Fruit fly (Drosophila melanogaster) whole organism: ENCODE data around the gene Ptth.

Source experiments
- CG8478 ChIP-seq: fragments of >200 bp; optimal IDR thresholded peaks from 2 replicates; lab custom pipeline; 2018; ENCODE audit warnings: inconsistent platforms
- Dll ChIP-seq: fragments of >200 bp; optimal IDR thresholded peaks from 2 replicates; lab custom pipeline; 2017
- EcR ChIP-seq, 2 experiments: fragments of >200 bp; optimal IDR thresholded peaks; 2 replicates each; lab custom pipeline; 2017; ENCODE audit warnings: missing biosample characterization in 2 of 2, missing genetic modification characterization in 2 of 2, missing genetic modification reagents in 2 of 2
- pan ChIP-seq: fragments of >200 bp; optimal IDR thresholded peaks from 2 replicates; lab custom pipeline; 2017
- psq ChIP-seq: fragments of >200 bp; optimal IDR thresholded peaks from 2 replicates; lab custom pipeline; 2017
- usp ChIP-seq: fragments of >200 bp; optimal IDR thresholded peaks from 2 replicates; lab custom pipeline; 2017; ENCODE audit warnings: missing biosample characterization, missing genetic modification characterization, mixed read lengths

Gene Ptth

dm6 chr2L:602439-602879, 25.8 kb upstream of the Ptth start, which contains the start of gene CG13689:
TSS of gene CG13689 (plus strand) at chr2L:602813.
- TF ChIP-seq pan (lab: Kevin White, UChicago): no peak
- TF ChIP-seq Dll: no peak
- no peak for TF ChIP-seq usp (GFP tag; lab: Kevin White, UChicago)
- TF ChIP-seq CG8478: no peak
- no peak for TF ChIP-seq psq
- no peak for TF ChIP-seq EcR (GFP tag; optimal IDR thresholded peaks at IDR 0.05; lab: Kevin White, UChicago)

dm6 chr2L:601848-602247, 25.2 kb upstream of the Ptth start:
- TF ChIP-seq Dll (no peak), usp (GFP tag; lab: Kevin White, UChicago) (no peak), CG8478 (no peak), psq (no peak), EcR (GFP tag; optimal IDR thresholded peaks at IDR 0.05; lab: Kevin White, UChicago) (no peak), pan (lab: Kevin White, UChicago) (no peak)

dm6 chr2L:597771-598170, 21.1 kb upstream of the Ptth start:
- TF ChIP-seq pan (lab: Kevin White, UChicago): no peak
- TF ChIP-seq CG8478: no peak
- TF ChIP-seq EcR (GFP tag; optimal IDR thresholded peaks at IDR 0.05; lab: Kevin White, UChicago): no peak
- TF ChIP-seq usp (GFP tag; lab: Kevin White, UChicago): no peak
- no peak for TF ChIP-seq Dll
- TF ChIP-seq psq: no peak

dm6 chr2L:594635-595384, 18.1 kb upstream of the Ptth start, which contains the start of gene Gsc:
TSS of gene Gsc (minus strand) at chr2L:594685.
- TF ChIP-seq Dll: no peak
- no peak for TF ChIP-seq psq
- no peak for TF ChIP-seq pan (lab: Kevin White, UChicago)
- no peak for TF ChIP-seq EcR (GFP tag; optimal IDR thresholded peaks at IDR 0.05; lab: Kevin White, UChicago)
- TF ChIP-seq usp (GFP tag; lab: Kevin White, UChicago): no peak
- no peak for TF ChIP-seq CG8478

- TF ChIP-seq usp (GFP tag; lab: Kevin White, UChicago): no peak
- TF ChIP-seq psq: no peak
- no peak for TF ChIP-seq pan (lab: Kevin White, UChicago)
- no peak for TF ChIP-seq CG8478
- no peak for TF ChIP-seq EcR (GFP tag; optimal IDR thresholded peaks at IDR 0.05; lab: Kevin White, UChicago)
- no peak for TF ChIP-seq Dll
Observed at dm6 chr2L:594048-594447, 17.4 kb upstream of the Ptth start.

- TF ChIP-seq EcR (GFP tag; optimal IDR thresholded peaks at IDR 0.05; lab: Kevin White, UChicago): no peak
- no peak for TF ChIP-seq psq
- no peak for TF ChIP-seq Dll
- TF ChIP-seq usp (GFP tag; lab: Kevin White, UChicago): no peak
- TF ChIP-seq CG8478: no peak
- no peak for TF ChIP-seq pan (lab: Kevin White, UChicago)
Observed at dm6 chr2L:591511-591910, 14.8 kb upstream of the Ptth start.

- no peak for TF ChIP-seq CG8478
- TF ChIP-seq pan (lab: Kevin White, UChicago): no peak
- no peak for TF ChIP-seq usp (GFP tag; lab: Kevin White, UChicago)
- TF ChIP-seq EcR (GFP tag; optimal IDR thresholded peaks at IDR 0.05; lab: Kevin White, UChicago): no peak
- no peak for TF ChIP-seq Dll
Observed at dm6 chr2L:585268-585667, 8.6 kb upstream of the Ptth start.

dm6 chr2L:577186-577585, 490 bp upstream of the Ptth start, which contains the start of gene Pph13:
TSS of gene Pph13 (plus strand) at chr2L:577486.
- TF ChIP-seq Dll (no peak), psq (no peak), CG8478 (no peak), pan (lab: Kevin White, UChicago) (no peak), EcR (GFP tag; optimal IDR thresholded peaks at IDR 0.05; lab: Kevin White, UChicago) (no peak), usp (GFP tag; lab: Kevin White, UChicago) (no peak)

- TF ChIP-seq CG8478: no peak
- no peak for TF ChIP-seq psq
- TF ChIP-seq pan (lab: Kevin White, UChicago): no peak
- no peak for TF ChIP-seq usp (GFP tag; lab: Kevin White, UChicago)
- TF ChIP-seq EcR (GFP tag; optimal IDR thresholded peaks at IDR 0.05; lab: Kevin White, UChicago): no peak
- TF ChIP-seq Dll: no peak
Observed at dm6 chr2L:574226-574625, 2.5 kb downstream of the Ptth start, which contains the start of the genes Ipk2 and cold. TSS of gene Ipk2 (minus strand) at chr2L:574264. TSS of gene cold (plus strand) at chr2L:574291.

dm6 chr2L:568030-568429, 8.7 kb downstream of the Ptth start, which contains the start of the genes Nle and Sf3b1:
TSS of gene Nle (minus strand) at chr2L:568121.
TSS of gene Sf3b1 (plus strand) at chr2L:568340.
- TF ChIP-seq CG8478: no peak
- TF ChIP-seq EcR (GFP tag; optimal IDR thresholded peaks at IDR 0.05; lab: Kevin White, UChicago): no peak
- TF ChIP-seq pan (lab: Kevin White, UChicago): no peak
- TF ChIP-seq Dll: no peak
- no peak for TF ChIP-seq usp (GFP tag; lab: Kevin White, UChicago)
- TF ChIP-seq psq: no peak

- TF ChIP-seq psq: no peak
- no peak for TF ChIP-seq usp (GFP tag; lab: Kevin White, UChicago)
- TF ChIP-seq EcR (GFP tag; optimal IDR thresholded peaks at IDR 0.05; lab: Kevin White, UChicago): no peak
- TF ChIP-seq pan (lab: Kevin White, UChicago): no peak
- TF ChIP-seq CG8478: no peak
- no peak for TF ChIP-seq Dll
Observed at dm6 chr2L:563769-564550, 12.7 kb downstream of the Ptth start, which contains the start of the genes uncNacbeta and CG2794. TSS of gene uncNacbeta (minus strand) at chr2L:563819. TSS of gene CG2794 (plus strand) at chr2L:564163.

dm6 chr2L:563314-563713, 13.4 kb downstream of the Ptth start:
- TF ChIP-seq psq (no peak), usp (GFP tag; lab: Kevin White, UChicago) (no peak), pan (lab: Kevin White, UChicago) (no peak), CG8478 (no peak), EcR (GFP tag; optimal IDR thresholded peaks at IDR 0.05; lab: Kevin White, UChicago) (no peak), Dll (no peak)
